Fruit fly (Drosophila melanogaster): ENCODE measurements around the gene CG17600.

dm6 chrX:22486919-22487634 lies 27.9 kb upstream of the CG17600 start:
- TF ChIP-seq Dfd (GFP tag; optimal IDR thresholded peaks at IDR 0.05) (no peak), Opbp (GFP tag; IDR thresholded peaks at IDR 0.05; ENCODE audit: partially characterized antibody) (no peak), CG17385 (GFP tag; optimal IDR thresholded peaks at IDR 0.05) (no peak), psq (GFP tag; optimal IDR thresholded peaks at IDR 0.05) (no peak), CG43689 (GFP tag; IDR thresholded peaks at IDR 0.05) (no peak), tin (GFP tag; optimal IDR thresholded peaks at IDR 0.05) (no peak), CG13424 (tag; optimal IDR thresholded peaks at IDR 0.05) (no peak)

Data from whole organism, embryonic.